5 fruit fly cellular contexts compared by ENCODE assay signal in the genomic region with DNA sequence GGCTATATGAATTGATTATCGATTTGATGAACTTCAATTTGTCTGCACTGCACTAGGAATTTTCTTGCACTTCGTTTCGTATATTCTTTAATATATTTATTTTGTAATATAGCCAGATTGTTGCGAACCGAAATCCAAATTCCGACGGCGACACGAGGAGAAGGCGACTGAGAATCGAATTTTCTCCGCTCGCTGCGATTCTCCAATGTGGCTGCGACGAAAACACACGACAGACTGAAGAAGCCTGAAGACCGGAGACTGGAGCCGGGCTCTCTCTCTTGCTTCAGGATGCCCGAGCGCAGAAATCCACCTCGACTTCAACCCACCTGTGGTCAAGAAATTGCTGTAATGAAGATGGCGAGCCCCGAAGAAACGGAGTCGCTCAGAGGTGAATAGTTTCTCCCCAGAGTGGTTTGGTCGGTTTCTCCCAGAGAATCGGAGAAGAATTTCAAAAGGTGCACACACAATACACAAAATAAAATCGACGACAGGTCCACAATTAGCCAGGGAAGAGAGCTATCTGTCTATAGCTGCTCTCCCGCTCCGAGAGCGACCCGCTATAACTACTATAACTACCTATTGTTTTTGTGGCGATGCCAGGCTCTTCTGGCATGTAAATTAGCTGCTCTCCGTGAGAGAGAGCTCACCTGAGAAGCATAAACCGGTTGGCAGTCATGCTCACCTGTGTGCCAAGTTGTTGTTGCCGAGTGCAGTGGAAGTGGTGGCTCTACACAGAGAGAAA.
A peak's percentile ranks its signal among the peaks of the same experiment; 100 is the strongest.
TF ChIP-seq lines count a peak whose summit lies in the region.

Gene ds (minus strand): TSS at position 237 of the 742 bp plus-strand sequence.

- TF ChIP-seq CTCF in whole organism, embryonic (GFP tag; optimal IDR thresholded peaks at IDR 0.05; lab: Kevin White, UChicago), result no peak

TF ChIP-seq in whole organism, 6 proteins besides CTCF, POLR2A, EP300 and RAD21:
- TF ChIP-seq EcR (GFP tag; optimal IDR thresholded peaks at IDR 0.05; lab: Kevin White, UChicago) (no peak), CG8478 (optimal IDR thresholded peaks at IDR 0.05; lab: Kevin White, UChicago) (no peak), psq (optimal IDR thresholded peaks at IDR 0.05; lab: Kevin White, UChicago) (no peak), Dll (optimal IDR thresholded peaks at IDR 0.05; lab: Kevin White, UChicago) (peak; percentile 19), pan (optimal IDR thresholded peaks at IDR 0.05; lab: Kevin White, UChicago) (no peak), usp (GFP tag; optimal IDR thresholded peaks at IDR 0.05; lab: Kevin White, UChicago) (no peak)

TF ChIP-seq in whole organism, embryonic, 481 proteins besides CTCF, POLR2A, EP300 and RAD21 (continues in another document):
- TF ChIP-seq rib (GFP tag; IDR thresholded peaks at IDR 0.05; lab: Robert Waterston, UW) (no peak; the same call in 1 of the 2 replicates), abd-A (tag; optimal IDR thresholded peaks at IDR 0.05; lab: Kevin White, UChicago) (peak; percentile 41), slbo (GFP tag; IDR thresholded peaks at IDR 0.05; lab: Robert Waterston, UW) (0 out of 2 replicates have a peak, but pooled peaks have one; percentile 6), sisA (GFP tag; IDR thresholded peaks at IDR 0.05; lab: Robert Waterston, UW) (no peak), CG10321 (GFP tag; IDR thresholded peaks at IDR 0.05; lab: Robert Waterston, UW) (no peak), CG10654 (GFP tag; optimal IDR thresholded peaks at IDR 0.05; lab: Kevin White, UChicago) (no peak), yki (optimal IDR thresholded peaks at IDR 0.05; lab: Kevin White, UChicago) (peak; percentile 64), Hr78 (GFP tag; optimal IDR thresholded peaks at IDR 0.05; lab: Kevin White, UChicago) (no peak), Tbp (GFP tag; optimal IDR thresholded peaks at IDR 0.05; lab: Kevin White, UChicago) (no peak), CG31441 (GFP tag; IDR thresholded peaks at IDR 0.05; lab: Robert Waterston, UW) (no peak), unc-4 (GFP tag; IDR thresholded peaks at IDR 0.05; lab: Robert Waterston, UW; ENCODE audit: partially characterized antibody) (peak; percentile 29; the same call in 1 of the 2 replicates), zfh2 (GFP tag; optimal IDR thresholded peaks at IDR 0.05; lab: Kevin White, UChicago) (no peak), CG12155 (GFP tag; optimal IDR thresholded peaks at IDR 0.05; lab: Kevin White, UChicago) (no peak), kni (GFP tag; optimal IDR thresholded peaks at IDR 0.05; lab: Kevin White, UChicago) (peak; percentile 78), CG16813 (GFP tag; IDR thresholded peaks at IDR 0.05; lab: Robert Waterston, UW; ENCODE audit: partially characterized antibody) (no peak), cg (GFP tag; optimal IDR thresholded peaks at IDR 0.05; lab: Kevin White, UChicago) (no peak), Jarid2 (GFP tag; optimal IDR thresholded peaks at IDR 0.05; lab: Kevin White, UChicago) (peak; percentile 89), Dbx (GFP tag; IDR thresholded peaks at IDR 0.05; lab: Robert Waterston, UW) (0 out of 3 replicates have a peak, but pooled peaks have one; percentile 8)

TF ChIP-seq in whole organism, prepupa, 60 proteins besides CTCF, POLR2A, EP300 and RAD21:
- TF ChIP-seq CG6163 (GFP tag; IDR thresholded peaks at IDR 0.05; lab: Robert Waterston, UW), result peak; percentile 31; the same call in 1 of the 3 replicates
- TF ChIP-seq lz (GFP tag; optimal IDR thresholded peaks at IDR 0.05; lab: Kevin White, UChicago), result no peak

TF ChIP-seq in whole organism, pupa, 21 proteins besides CTCF, POLR2A, EP300 and RAD21:
- TF ChIP-seq gl (tag; optimal IDR thresholded peaks at IDR 0.05; lab: Kevin White, UChicago) (no peak), D1 (tag; optimal IDR thresholded peaks at IDR 0.05; lab: Kevin White, UChicago) (no peak), CG4496 (GFP tag; IDR thresholded peaks at IDR 0.05; lab: Robert Waterston, UW) (0 out of 3 replicates have a peak, but pooled peaks have one; percentile 20), CG14655 (GFP tag; optimal IDR thresholded peaks at IDR 0.05; lab: Kevin White, UChicago) (no peak), CG32121 (GFP tag; IDR thresholded peaks at IDR 0.05; lab: Robert Waterston, UW) (no peak), Ets98B (GFP tag; IDR thresholded peaks at IDR 0.05; lab: Robert Waterston, UW) (no peak)

TF ChIP-seq in whole organism, wandering third instar larva, 38 proteins besides CTCF, POLR2A, EP300 and RAD21:
- TF ChIP-seq CrebA (GFP tag; optimal IDR thresholded peaks at IDR 0.05; lab: Kevin White, UChicago; ENCODE audit: borderline replicate concordance) (no peak), tai (GFP tag; optimal IDR thresholded peaks at IDR 0.05; lab: Kevin White, UChicago) (no peak), Hr83 (GFP tag; optimal IDR thresholded peaks at IDR 0.05; lab: Kevin White, UChicago; ENCODE audit: poor library complexity, severe bottlenecking) (peak; percentile 29), Vsx2 (GFP tag; optimal IDR thresholded peaks at IDR 0.05; lab: Kevin White, UChicago; ENCODE audit: partially characterized antibody) (peak; percentile 98), Dif (GFP tag; optimal IDR thresholded peaks at IDR 0.05; lab: Kevin White, UChicago; ENCODE audit: partially characterized antibody) (peak; percentile 88), CG32264 (GFP tag; optimal IDR thresholded peaks at IDR 0.05; lab: Kevin White, UChicago) (no peak), woc (GFP tag; optimal IDR thresholded peaks at IDR 0.05; lab: Kevin White, UChicago) (no peak), dl (GFP tag; optimal IDR thresholded peaks at IDR 0.05; lab: Kevin White, UChicago; ENCODE audit: insufficient read depth in 1 of 2, partially characterized antibody in 2 of 2) (peak; percentile 60 to 79)
